Worm (Caenorhabditis elegans): ENCODE results near the gene nep-12.

DNA sequence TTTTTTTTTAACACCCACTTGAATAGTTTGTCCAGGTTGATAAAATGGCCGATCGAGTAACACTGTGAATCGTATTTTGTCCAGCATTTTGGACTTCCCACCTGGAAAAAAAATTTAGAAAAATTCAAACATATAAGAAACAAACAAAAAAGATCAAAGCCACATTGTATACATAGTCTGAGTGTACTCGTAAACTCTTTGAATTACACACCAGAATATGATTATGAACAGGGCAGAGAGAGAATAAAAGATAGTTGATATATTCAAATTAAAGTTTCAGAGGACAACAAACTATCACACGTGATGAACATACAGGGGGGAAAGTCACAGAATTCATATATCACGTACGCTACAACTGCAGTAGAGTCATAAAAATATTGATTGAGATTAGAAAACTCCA, 18.1 kb downstream of the nep-12 start, which contains the start of gene ttm-2:
- no peak for TF ChIP-seq him-1 (tag; optimal IDR thresholded peaks at IDR 0.05)
- no peak for TF ChIP-seq dao-5 (tag; optimal IDR thresholded peaks at IDR 0.05)
